Fruit fly (Drosophila melanogaster): Measurements from ENCODE around the gene Acbp1.
A peak's percentile ranks its signal among the peaks of the same experiment; 100 is the strongest.

Gene Acbp1

dm6 chr2L:8163025-8163351 is 736 bp upstream of the Acbp1 start, which contains the start of gene Piezo (continued):
- TF ChIP-seq amos (GFP tag; IDR thresholded peaks at IDR 0.05; ENCODE audit: partially characterized antibody): peak; percentile 58; the same call in 1 of the 2 replicates

DNA sequence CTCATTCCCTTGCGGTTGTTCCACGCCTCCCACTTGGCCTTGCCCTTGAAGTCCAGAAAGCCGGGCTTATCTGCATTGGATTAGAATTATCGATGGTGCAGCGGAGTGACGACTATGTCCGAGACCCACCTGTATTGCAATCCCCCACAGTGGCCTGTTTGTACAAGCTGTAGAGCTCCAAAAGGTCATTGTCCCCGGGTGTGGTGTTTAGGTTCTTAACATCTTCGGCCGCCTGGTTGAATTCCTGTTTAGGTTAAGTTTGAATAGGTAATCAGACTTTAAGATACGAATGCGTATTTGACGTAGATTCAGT is 302 bp downstream of the Acbp1 start:
- peak; percentile 37 for TF ChIP-seq D (optimal IDR thresholded peaks at IDR 0.05)
- TF ChIP-seq D (GFP tag; optimal IDR thresholded peaks at IDR 0.05): no peak
- TF ChIP-seq usp (GFP tag; optimal IDR thresholded peaks at IDR 0.05): peak; percentile 12
- TF ChIP-seq MESR4 (GFP tag; optimal IDR thresholded peaks at IDR 0.05): peak; percentile 51
- TF ChIP-seq ftz-f1 (GFP tag; optimal IDR thresholded peaks at IDR 0.05): peak; percentile 26
- TF ChIP-seq CG8089 (GFP tag; optimal IDR thresholded peaks at IDR 0.05): no peak
- TF ChIP-seq CG11247 (GFP tag; IDR thresholded peaks at IDR 0.05): no peak
- TF ChIP-seq CG16813 (GFP tag; IDR thresholded peaks at IDR 0.05; ENCODE audit: partially characterized antibody): no peak

- TF ChIP-seq E2f1 (GFP tag; IDR thresholded peaks at IDR 0.05) (peak; percentile 90), CG15073 (GFP tag; optimal IDR thresholded peaks at IDR 0.05) (peak; percentile 49), caup (GFP tag; optimal IDR thresholded peaks at IDR 0.05; ENCODE audit: severe bottlenecking) (peak; percentile 92), Antp (GFP tag; optimal IDR thresholded peaks at IDR 0.05) (peak; percentile 95), pan (optimal IDR thresholded peaks at IDR 0.05) (no peak), pan (GFP tag; optimal IDR thresholded peaks at IDR 0.05 in 1 of 2, IDR thresholded peaks at IDR 0.05 in 1 of 2) (peak in 1 of 2 experiments; percentile 95), gcm (GFP tag; optimal IDR thresholded peaks at IDR 0.05) (peak; percentile 84), Elba2 (GFP tag; optimal IDR thresholded peaks at IDR 0.05) (peak; percentile 45), CG1024 (GFP tag; IDR thresholded peaks at IDR 0.05) (peak; percentile 76), NC2β (GFP tag; optimal IDR thresholded peaks at IDR 0.05) (peak; percentile 94), row (GFP tag; IDR thresholded peaks at IDR 0.05) (peak; percentile 97), lola (GFP tag; optimal IDR thresholded peaks at IDR 0.05) (peak in 1 of 3 experiments; percentile 87), CG15601 (tag; optimal IDR thresholded peaks at IDR 0.05) (peak; percentile 89), CG12071 (GFP tag; optimal IDR thresholded peaks at IDR 0.05) (peak; percentile 82), CG3407 (GFP tag; optimal IDR thresholded peaks at IDR 0.05) (peak; percentile 83), CG6791 (GFP tag; IDR thresholded peaks at IDR 0.05; ENCODE audit: partially characterized antibody) (no peak), luna (GFP tag; optimal IDR thresholded peaks at IDR 0.05) (peak; percentile 94), fd3F (GFP tag; optimal IDR thresholded peaks at IDR 0.05) (peak; percentile 88), Rfx (GFP tag; IDR thresholded peaks at IDR 0.05) (peak; percentile 96), CG3847 (GFP tag; IDR thresholded peaks at IDR 0.05) (peak; percentile 90), gsb-n (tag; optimal IDR thresholded peaks at IDR 0.05) (peak; percentile 84), Xrp1 (GFP tag; IDR thresholded peaks at IDR 0.05) (peak; percentile 93), gsb (GFP tag; IDR thresholded peaks at IDR 0.05) (peak; percentile 77; the same call in 1 of the 2 replicates), CG13775 (GFP tag; optimal IDR thresholded peaks at IDR 0.05) (peak; percentile 92), bowl (GFP tag; IDR thresholded peaks at IDR 0.05) (peak; percentile 69), tin (GFP tag; optimal IDR thresholded peaks at IDR 0.05) (peak; percentile 96), CG9437 (GFP tag; optimal IDR thresholded peaks at IDR 0.05) (peak; percentile 80), CG8944 (GFP tag; optimal IDR thresholded peaks at IDR 0.05) (peak; percentile 96), CG15011 (GFP tag; optimal IDR thresholded peaks at IDR 0.05) (peak; percentile 81), CG6813 (GFP tag; optimal IDR thresholded peaks at IDR 0.05) (peak; percentile 80), pfk (GFP tag; optimal IDR thresholded peaks at IDR 0.05) (peak; percentile 41), CG12942 (GFP tag; optimal IDR thresholded peaks at IDR 0.05) (peak; percentile 94), CG2889 (GFP tag; IDR thresholded peaks at IDR 0.05) (peak; percentile 93), CG13624 (GFP tag; optimal IDR thresholded peaks at IDR 0.05) (peak; percentile 96), dysf (GFP tag; IDR thresholded peaks at IDR 0.05) (peak; percentile 94), CG17359 (tag; optimal IDR thresholded peaks at IDR 0.05) (peak; percentile 92), br (optimal IDR thresholded peaks at IDR 0.05) (no peak), ken (GFP tag; IDR thresholded peaks at IDR 0.05) (peak; percentile 94), seq (GFP tag; IDR thresholded peaks at IDR 0.05) (peak; percentile 80), CG3163 (GFP tag; optimal IDR thresholded peaks at IDR 0.05) (peak; percentile 81)
Measured at dm6 chr2L:8159498-8159897, 2.8 kb downstream of the Acbp1 start, which contains the start of the genes PAPLA1 and Rbsn-5. PAPLA1 (minus strand) TSS chr2L:8159638. Rbsn-5 (plus strand) TSS chr2L:8159832.

Measured in whole organism, embryonic.